Worm (Caenorhabditis elegans) whole organism, L4 larva: ENCODE results near the gene grl-17.

ENCODE experiments used
- T20F7.1 ChIP-seq: fragments of 200-800 bp; sonication (Bioruptor generic); optimal IDR thresholded peaks from 2 replicates; lab custom pipeline; 2018; ENCODE audit warnings: mild to moderate bottlenecking, missing genetic modification characterization, missing compliant biosample characterization
- ama-1 ChIP-seq: fragments of 150-350 bp; optimal IDR thresholded peaks from 2 replicates; lab custom pipeline; 2014; ENCODE audit warnings: inconsistent platforms, mixed read lengths
- dpl-1 ChIP-seq: fragments of 150-350 bp; optimal IDR thresholded peaks from 2 replicates; lab custom pipeline; 2014; ENCODE audit warnings: missing biosample characterization, missing genetic modification reagents, missing genetic modification characterization
- lin-13 ChIP-seq: fragments of 150-350 bp; optimal IDR thresholded peaks from 2 replicates; lab custom pipeline; 2014; ENCODE audit warnings: missing biosample characterization, missing genetic modification reagents, missing genetic modification characterization
- mdl-1 ChIP-seq, 2 experiments: fragments of 150-350 bp in 1 of 2; sonication (generic microtip) in 1 of 2; optimal IDR thresholded peaks; 2 replicates each; lab custom pipeline; 2014 to 2017; ENCODE audit warnings: missing biosample characterization in 2 of 2, missing genetic modification characterization in 2 of 2
- mes-2 ChIP-seq: sonication (generic microtip); optimal IDR thresholded peaks from 2 replicates; lab custom pipeline; 2016; ENCODE audit warnings: missing genotype, mild to moderate bottlenecking, missing genetic modification characterization, missing compliant biosample characterization; ENCODE audit not compliant: poor library complexity, severe bottlenecking
- zag-1 ChIP-seq: fragments of 150-350 bp; optimal IDR thresholded peaks from 2 replicates; lab custom pipeline; 2014; ENCODE audit warnings: missing biosample characterization, missing genetic modification characterization

- TF ChIP-seq lin-13 (GFP tag; lab: Kevin White, UChicago) (no peak), dpl-1 (no peak), ama-1 (lab: Kevin White, UChicago) (no peak), T20F7.1 (GFP tag; lab: Kevin White, UChicago) (no peak), zag-1 (tag; lab: Kevin White, UChicago) (no peak), mes-2 (tag; lab: Kevin White, UChicago) (no peak), mdl-1 (tag; optimal IDR thresholded peaks at IDR 0.05; lab: Kevin White, UChicago) (no peak)
Measured at ce11 chrV:13532469-13532868, 31.3 kb downstream of the grl-17 start.
